Worm (Caenorhabditis elegans) whole organism, midembryonic: ENCODE data around the gene F37C4.4.

ENCODE experiments used
- T22C8.4 ChIP-seq: fragments of 200-800 bp; sonication (Bioruptor generic); IDR thresholded peaks from 2 replicates; pipeline ENCODE4 v1.3.6; 2022; ENCODE audit warnings: missing genetic modification characterization, missing compliant biosample characterization
- cog-1 ChIP-seq: sonication (generic microtip); optimal IDR thresholded peaks from 2 replicates; lab custom pipeline; 2016; ENCODE audit warnings: missing genetic modification characterization, missing compliant biosample characterization
- flt-1 ChIP-seq: fragments of 200-800 bp; sonication (Bioruptor generic); IDR thresholded peaks from 2 replicates; pipeline ENCODE4 v1.3.6; 2022; ENCODE audit warnings: missing genetic modification characterization, missing compliant biosample characterization
- klf-2 ChIP-seq: fragments of 200-800 bp; sonication (Bioruptor generic); conservative IDR thresholded peaks from 2 replicates; pipeline ENCODE4 v1.3.6; 2022; ENCODE audit warnings: missing genetic modification reagents, missing genetic modification characterization, missing compliant biosample characterization
- med-1 ChIP-seq: sonication (generic microtip); optimal IDR thresholded peaks from 2 replicates; lab custom pipeline; 2017; ENCODE audit warnings: missing genetic modification characterization, mild to moderate bottlenecking, missing compliant biosample characterization, antibody characterized with exemption, missing genetic modification reagents; ENCODE audit not compliant: insufficient read depth
- ref-1 ChIP-seq: fragments of 200-800 bp; sonication (Bioruptor generic); conservative IDR thresholded peaks from 2 replicates; pipeline ENCODE4 v1.3.6; 2022; ENCODE audit warnings: missing genetic modification reagents, missing genetic modification characterization, missing compliant biosample characterization
- tab-1 ChIP-seq: fragments of 200-800 bp; sonication (Bioruptor generic); IDR thresholded peaks from 2 replicates; pipeline ENCODE4 v1.3.6; 2022; ENCODE audit warnings: missing genetic modification characterization, missing compliant biosample characterization
- ztf-23 ChIP-seq: fragments of 200-800 bp; sonication (Bioruptor generic); IDR thresholded peaks from 2 replicates; pipeline ENCODE4 v1.3.6; 2022; ENCODE audit warnings: missing genetic modification reagents, missing genetic modification characterization, missing compliant biosample characterization
- ztf-29 ChIP-seq: fragments of 200-800 bp; sonication (Bioruptor generic); IDR thresholded peaks from 2 replicates; pipeline ENCODE4 v1.3.6; 2022; ENCODE audit warnings: missing genetic modification reagents, missing genetic modification characterization, missing compliant biosample characterization

DNA sequence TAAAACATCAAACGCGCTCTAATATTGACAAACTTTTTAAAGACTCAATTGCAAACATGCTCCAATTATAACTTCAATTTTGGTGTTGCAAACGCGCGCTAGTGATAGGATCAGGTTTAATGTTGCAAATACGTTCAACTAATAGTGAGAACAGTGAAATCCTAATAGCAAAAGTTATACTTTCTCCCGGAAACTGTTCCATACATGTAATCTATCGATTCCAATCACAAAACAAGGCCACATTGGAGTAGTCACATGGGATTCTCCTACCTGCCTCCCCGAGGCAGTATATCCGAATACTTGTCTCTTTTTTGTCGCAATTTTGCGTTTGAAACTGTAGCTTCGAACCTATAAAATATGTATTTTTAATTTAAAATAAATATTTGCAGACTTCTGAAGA is 2.8 kb downstream of the F37C4.4 start:
- TF ChIP-seq cog-1 (tag; lab: Kevin White, UChicago) (no peak), ref-1 (no peak), flt-1 (no peak), tab-1 (GFP tag; lab: Robert Waterston, UW) (no peak), ztf-29 (GFP tag; lab: Robert Waterston, UW) (no peak), T22C8.4 (GFP tag; lab: Robert Waterston, UW) (no peak), ztf-23 (GFP tag; lab: Robert Waterston, UW) (no peak), med-1 (no peak), klf-2 (GFP tag; lab: Robert Waterston, UW) (no peak)
